Fruit fly (Drosophila melanogaster) whole organism, prepupa: ENCODE measurements around the gene CG3841.
A peak's percentile ranks its signal among the peaks of the same experiment; 100 is the strongest.

Experiments
- CG10631 ChIP-seq: fragments of 200-800 bp; sonication (Bioruptor generic); optimal IDR thresholded peaks from 2 replicates; lab custom pipeline; 2016; ENCODE audit warnings: missing biosample characterization, missing genetic modification characterization
- CG10669 ChIP-seq: fragments of 200-800 bp; sonication (Bioruptor generic); optimal IDR thresholded peaks from 3 replicates; lab custom pipeline; 2018; ENCODE audit warnings: missing biosample characterization, mild to moderate bottlenecking, missing genetic modification characterization, moderate library complexity
- CG11294 ChIP-seq: fragments of 200-800 bp; sonication (Bioruptor generic); IDR thresholded peaks from 2 replicates; pipeline ENCODE4 v1.3.6; 2022; ENCODE audit warnings: missing biosample characterization, missing genetic modification characterization
- CG15336 ChIP-seq: fragments of 200-800 bp; sonication (Bioruptor generic); IDR thresholded peaks from 2 replicates; pipeline ENCODE4 v1.3.6; 2022; ENCODE audit warnings: missing biosample characterization, missing genetic modification characterization
- CG1621 ChIP-seq: fragments of 200-800 bp; sonication (Bioruptor generic); optimal IDR thresholded peaks from 3 replicates; lab custom pipeline; 2018; ENCODE audit warnings: missing biosample characterization, mild to moderate bottlenecking, missing genetic modification characterization
- CG16779 ChIP-seq: fragments of 200-800 bp; sonication (Bioruptor generic); optimal IDR thresholded peaks from 3 replicates; lab custom pipeline; 2017; ENCODE audit warnings: missing biosample characterization, mild to moderate bottlenecking, missing genetic modification characterization
- CG3032 ChIP-seq: fragments of 200-800 bp; optimal IDR thresholded peaks from 2 replicates; lab custom pipeline; 2019; ENCODE audit warnings: missing biosample characterization, mild to moderate bottlenecking, missing genetic modification characterization, moderate library complexity
- CG31627 ChIP-seq: fragments of 200-800 bp; sonication (Bioruptor generic); optimal IDR thresholded peaks from 3 replicates; lab custom pipeline; 2016; ENCODE audit warnings: missing biosample characterization, missing genetic modification characterization
- CG32006 ChIP-seq: fragments of 200-800 bp; sonication (Bioruptor generic); optimal IDR thresholded peaks from 3 replicates; lab custom pipeline; 2017; ENCODE audit warnings: missing biosample characterization, mild to moderate bottlenecking, missing genetic modification characterization
- CG34406 ChIP-seq: fragments of 200-800 bp; sonication (Bioruptor generic); optimal IDR thresholded peaks from 3 replicates; lab custom pipeline; 2016; ENCODE audit warnings: missing biosample characterization, missing genetic modification characterization
- CG4318 ChIP-seq: fragments of 200-800 bp; sonication (Bioruptor generic); optimal IDR thresholded peaks from 3 replicates; lab custom pipeline; 2017; ENCODE audit warnings: missing biosample characterization, mild to moderate bottlenecking, missing genetic modification characterization
- CG6163 ChIP-seq: fragments of 200-800 bp; sonication (Bioruptor generic); IDR thresholded peaks from 3 replicates; pipeline ENCODE4 v1.3.6; 2022; ENCODE audit warnings: missing biosample characterization, missing genetic modification characterization
- CG6808 ChIP-seq: fragments of 200-800 bp; sonication (Bioruptor generic); optimal IDR thresholded peaks from 3 replicates; lab custom pipeline; 2017; ENCODE audit warnings: missing biosample characterization, missing genetic modification characterization, mild to moderate bottlenecking, moderate library complexity, missing genetic modification reagents
- CG7368 ChIP-seq: fragments of 200-800 bp; sonication (Bioruptor generic); optimal IDR thresholded peaks from 3 replicates; lab custom pipeline; 2016; ENCODE audit warnings: missing biosample characterization, missing genetic modification characterization
- CG8119 ChIP-seq: fragments of 200-800 bp; sonication (Bioruptor generic); IDR thresholded peaks from 3 replicates; pipeline ENCODE4 v1.3.6; 2022; ENCODE audit warnings: missing biosample characterization, missing genetic modification characterization
- CG8632 ChIP-seq: fragments of 200-800 bp; sonication (Bioruptor generic); optimal IDR thresholded peaks from 3 replicates; lab custom pipeline; 2016; ENCODE audit warnings: missing biosample characterization, missing genetic modification characterization
- CG9139 ChIP-seq: fragments of 200-800 bp; sonication (Bioruptor generic); optimal IDR thresholded peaks from 3 replicates; lab custom pipeline; 2017; ENCODE audit warnings: missing biosample characterization, mild to moderate bottlenecking, missing genetic modification characterization
- Eip75B ChIP-seq: fragments of 200-800 bp; sonication (Bioruptor generic); optimal IDR thresholded peaks from 3 replicates; lab custom pipeline; 2016; ENCODE audit warnings: missing biosample characterization, missing genetic modification characterization
- Eip78C ChIP-seq: fragments of 200-800 bp; sonication (Bioruptor generic); peaks from one replicate; lab custom pipeline; 2016; ENCODE audit warnings: missing biosample characterization, missing genetic modification characterization
- Eip93F ChIP-seq: fragments of 200-800 bp; sonication (Bioruptor generic); optimal IDR thresholded peaks from 2 replicates; lab custom pipeline; 2016; ENCODE audit warnings: missing biosample characterization, mild to moderate bottlenecking, missing genetic modification characterization
- Ets96B ChIP-seq: fragments of 200-800 bp; optimal IDR thresholded peaks from 2 replicates; lab custom pipeline; 2019; ENCODE audit warnings: missing biosample characterization, mild to moderate bottlenecking, missing genetic modification characterization, moderate library complexity
- Hr39 ChIP-seq: fragments of 200-800 bp; sonication (Bioruptor generic); optimal IDR thresholded peaks from 2 replicates; lab custom pipeline; 2016; ENCODE audit warnings: missing biosample characterization, missing genetic modification characterization
- Hr4 ChIP-seq: fragments of 200-800 bp; sonication (Bioruptor generic); optimal IDR thresholded peaks from 3 replicates; lab custom pipeline; 2016; ENCODE audit warnings: missing biosample characterization, missing genetic modification characterization
- Met ChIP-seq: fragments of 200-800 bp; sonication (Bioruptor generic); optimal IDR thresholded peaks from 3 replicates; lab custom pipeline; 2016; ENCODE audit warnings: missing biosample characterization, missing genetic modification characterization
- OdsH ChIP-seq: fragments of 200-800 bp; sonication (Bioruptor generic); optimal IDR thresholded peaks from 3 replicates; lab custom pipeline; 2016; ENCODE audit warnings: missing biosample characterization, missing genetic modification characterization
- Smox ChIP-seq: fragments of 200-800 bp; sonication (Bioruptor generic); optimal IDR thresholded peaks from 3 replicates; lab custom pipeline; 2016; ENCODE audit warnings: missing biosample characterization, missing genetic modification characterization
- achi ChIP-seq: fragments of 200-800 bp; sonication (Bioruptor generic); optimal IDR thresholded peaks from 3 replicates; lab custom pipeline; 2016; ENCODE audit warnings: missing biosample characterization, missing genetic modification characterization
- acj6 ChIP-seq: fragments of 200-800 bp; sonication (Bioruptor generic); optimal IDR thresholded peaks from 3 replicates; lab custom pipeline; 2016; ENCODE audit warnings: missing biosample characterization, missing genetic modification characterization
- dac ChIP-seq: fragments of 200-800 bp; sonication (Bioruptor generic); optimal IDR thresholded peaks from 2 replicates; lab custom pipeline; 2017; ENCODE audit warnings: missing biosample characterization, mild to moderate bottlenecking, missing genetic modification characterization
- eg ChIP-seq: fragments of 200-800 bp; sonication (Bioruptor generic); IDR thresholded peaks from 3 replicates; pipeline ENCODE4 v1.3.6; 2022; ENCODE audit warnings: missing biosample characterization, missing genetic modification characterization
- esn ChIP-seq: fragments of 200-800 bp; sonication (Bioruptor generic); optimal IDR thresholded peaks from 2 replicates; lab custom pipeline; 2016; ENCODE audit warnings: missing biosample characterization, mild to moderate bottlenecking, missing genetic modification characterization, moderate library complexity
- fd85E ChIP-seq: fragments of 200-800 bp; sonication (Bioruptor generic); optimal IDR thresholded peaks from 3 replicates; lab custom pipeline; 2016; ENCODE audit warnings: missing biosample characterization, missing genetic modification characterization
- fkh ChIP-seq: fragments of 200-800 bp; sonication (Bioruptor generic); optimal IDR thresholded peaks from 3 replicates; lab custom pipeline; 2017; ENCODE audit warnings: missing biosample characterization, mild to moderate bottlenecking, missing genetic modification characterization, moderate library complexity
- lz ChIP-seq: fragments of 200-800 bp; sonication (Bioruptor generic); optimal IDR thresholded peaks from 3 replicates; lab custom pipeline; 2016; ENCODE audit warnings: missing biosample characterization, missing genetic modification characterization
- net ChIP-seq: fragments of 200-800 bp; sonication (Bioruptor generic); optimal IDR thresholded peaks from 3 replicates; lab custom pipeline; 2016; ENCODE audit warnings: missing biosample characterization, missing genetic modification characterization
- pdm3 ChIP-seq: fragments of 200-800 bp; sonication (Bioruptor generic); optimal IDR thresholded peaks from 3 replicates; lab custom pipeline; 2016; ENCODE audit warnings: missing biosample characterization, missing genetic modification characterization
- spab ChIP-seq: fragments of 200-800 bp; sonication (Bioruptor generic); optimal IDR thresholded peaks from 2 replicates; lab custom pipeline; 2017; ENCODE audit warnings: missing biosample characterization, mild to moderate bottlenecking, missing genetic modification characterization, missing genetic modification reagents
- ss ChIP-seq, 2 experiments: fragments of 200-800 bp; sonication (Bioruptor generic); optimal IDR thresholded peaks; 2 replicates in 1 of 2; 3 replicates in 1 of 2; lab custom pipeline; 2017 to 2018; ENCODE audit warnings: mild to moderate bottlenecking in 2 of 2, missing biosample characterization in 2 of 2, missing genetic modification characterization in 2 of 2, moderate library complexity in 1 of 2
- svp ChIP-seq: fragments of 200-800 bp; sonication (Bioruptor generic); peaks from one replicate; lab custom pipeline; 2016; ENCODE audit warnings: missing biosample characterization, missing genetic modification characterization
- topi ChIP-seq: fragments of 200-800 bp; sonication (Bioruptor generic); optimal IDR thresholded peaks from 3 replicates; lab custom pipeline; 2016; ENCODE audit warnings: missing biosample characterization, missing genetic modification characterization
- vri ChIP-seq: fragments of 200-800 bp; sonication (Bioruptor generic); optimal IDR thresholded peaks from 3 replicates; lab custom pipeline; 2016; ENCODE audit warnings: missing biosample characterization, mild to moderate bottlenecking, missing genetic modification characterization

The CG3841 gene

DNA sequence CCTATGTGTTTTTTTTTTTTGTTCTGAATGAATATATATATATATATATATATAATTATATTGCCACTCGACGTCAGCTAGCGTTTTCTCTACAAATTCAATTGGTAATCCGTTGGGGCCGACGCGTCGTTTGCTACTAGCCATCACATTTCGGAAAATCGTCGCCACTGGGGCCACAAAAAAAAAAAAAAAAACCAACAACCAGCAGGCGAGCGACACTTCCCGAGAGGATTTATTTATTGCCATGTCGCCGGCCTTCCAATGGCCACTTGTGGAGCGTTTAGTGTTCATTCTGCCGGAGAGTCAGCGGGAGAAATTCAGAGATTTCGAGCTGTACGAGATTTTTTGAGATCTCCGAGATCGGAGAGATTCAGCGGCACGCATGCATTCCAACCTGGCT is 38.4 kb upstream of the CG3841 start:
- TF ChIP-seq eg (GFP tag; lab: Robert Waterston, UW) (peak; percentile 56; the same call in 1 of the 3 replicates), CG15336 (peak; percentile 64), CG7368 (GFP tag; lab: Kevin White, UChicago) (no peak)

DNA sequence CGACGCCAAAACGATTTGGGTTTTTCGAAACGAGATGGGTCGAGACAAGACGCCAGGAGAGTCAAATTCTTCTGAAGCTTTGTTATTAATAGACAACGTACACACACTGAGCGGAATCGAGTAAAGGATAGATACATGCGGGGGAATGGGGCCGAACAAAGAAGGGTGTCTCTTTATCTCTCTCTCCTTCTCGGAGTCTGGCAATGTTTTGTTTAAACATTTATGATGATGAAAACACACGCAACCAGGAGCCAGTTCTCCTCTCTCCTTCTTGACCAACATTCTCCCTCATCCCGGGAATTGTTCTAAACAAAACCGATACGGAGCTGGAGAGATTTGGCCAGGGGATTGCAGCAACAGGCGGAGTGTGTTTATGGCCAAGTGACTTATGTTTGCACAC is 31.4 kb upstream of the CG3841 start:
- TF ChIP-seq dac (no peak), fkh (GFP tag; lab: Kevin White, UChicago) (no peak), esn (no peak), OdsH (no peak), CG6163 (GFP tag; lab: Robert Waterston, UW) (no peak), CG6808 (no peak), CG16779 (tag; lab: Kevin White, UChicago) (no peak), Smox (GFP tag; lab: Kevin White, UChicago) (no peak), fd85E (no peak), CG10631 (GFP tag; lab: Kevin White, UChicago) (no peak), Met (GFP tag; lab: Kevin White, UChicago) (no peak), CG31627 (GFP tag; lab: Kevin White, UChicago) (no peak)

dm6 chr2L:9560045-9560587 is 29.2 kb upstream of the CG3841 start:
- TF ChIP-seq CG9139 (GFP tag; lab: Kevin White, UChicago) (no peak), CG6163 (GFP tag; lab: Robert Waterston, UW) (0 out of 3 replicates have a peak, but pooled peaks have one; percentile 25), CG6808 (no peak), Ets96B (tag; lab: Kevin White, UChicago) (no peak), CG31627 (GFP tag; lab: Kevin White, UChicago) (no peak), eg (GFP tag; lab: Robert Waterston, UW) (peak; percentile 27; the same call in 1 of the 3 replicates)

DNA sequence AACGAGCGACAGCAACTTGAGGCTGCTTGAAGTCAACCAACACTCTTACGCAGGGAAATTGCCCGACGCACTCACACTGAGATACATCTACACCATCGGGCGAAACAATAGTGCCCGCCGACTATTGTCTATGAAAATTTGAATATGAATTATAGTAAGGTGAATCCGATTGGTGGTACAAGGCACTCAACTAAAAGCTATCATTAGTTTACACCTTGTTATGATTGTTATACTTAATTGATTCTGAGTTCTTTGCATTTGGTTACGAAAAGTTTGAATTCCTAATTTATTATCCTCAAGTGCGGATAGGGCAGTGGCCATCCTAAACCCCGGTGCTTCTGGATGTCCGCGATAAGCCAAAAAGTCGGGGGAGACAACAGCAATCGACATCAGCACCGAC is 26.6 kb upstream of the CG3841 start:
- TF ChIP-seq vri (GFP tag; lab: Kevin White, UChicago) (no peak), CG31627 (GFP tag; lab: Kevin White, UChicago) (no peak), CG8119 (0 out of 3 replicates have a peak, but pooled peaks have one; percentile 21), CG8632 (GFP tag; lab: Kevin White, UChicago) (no peak), CG7368 (GFP tag; lab: Kevin White, UChicago) (no peak), net (GFP tag; lab: Kevin White, UChicago) (no peak), esn (no peak), Eip78C (GFP tag; lab: Kevin White, UChicago) (peak; percentile 66), ss (GFP tag; optimal IDR thresholded peaks at IDR 0.05; lab: Kevin White, UChicago) (no peak), Hr4 (GFP tag; lab: Kevin White, UChicago) (no peak), acj6 (no peak), achi (GFP tag; lab: Kevin White, UChicago) (peak; percentile 13), dac (no peak), Ets96B (tag; lab: Kevin White, UChicago) (no peak)

dm6 chr2L:9564527-9564926 is 24.7 kb upstream of the CG3841 start:
- TF ChIP-seq CG8119 = peak; percentile 84
- TF ChIP-seq Eip75B (GFP tag; lab: Kevin White, UChicago) = peak; percentile 15
- peak; percentile 80 for TF ChIP-seq CG32006
- peak; percentile 41 for TF ChIP-seq esn
- TF ChIP-seq CG11294 (GFP tag; lab: Robert Waterston, UW) = peak; percentile 54; the same call in 1 of the 2 replicates
- TF ChIP-seq CG15336 = peak; percentile 85
- no peak for TF ChIP-seq ss (GFP tag; optimal IDR thresholded peaks at IDR 0.05; lab: Kevin White, UChicago)
- peak; percentile 13 for TF ChIP-seq CG34406 (GFP tag; lab: Kevin White, UChicago)
- TF ChIP-seq CG10631 (GFP tag; lab: Kevin White, UChicago) = peak; percentile 50
- no peak for TF ChIP-seq svp
- TF ChIP-seq CG7368 (GFP tag; lab: Kevin White, UChicago) = no peak
- peak; percentile 52; the same call in 2 of the 3 replicates for TF ChIP-seq eg (GFP tag; lab: Robert Waterston, UW)
- TF ChIP-seq CG6163 (GFP tag; lab: Robert Waterston, UW) = peak; percentile 52
- peak; percentile 31 for TF ChIP-seq net (GFP tag; lab: Kevin White, UChicago)
- no peak for TF ChIP-seq Hr39 (GFP tag; lab: Kevin White, UChicago)
- TF ChIP-seq spab (GFP tag; lab: Kevin White, UChicago) = peak; percentile 1
- TF ChIP-seq CG4318 (GFP tag; lab: Kevin White, UChicago) = peak; percentile 64
- TF ChIP-seq Ets96B (tag; lab: Kevin White, UChicago) = peak; percentile 31
- TF ChIP-seq Eip93F = no peak
- TF ChIP-seq CG10669 (GFP tag; lab: Kevin White, UChicago) = peak; percentile 14
- peak; percentile 29 for TF ChIP-seq topi (GFP tag; lab: Kevin White, UChicago)
- TF ChIP-seq CG31627 (GFP tag; lab: Kevin White, UChicago) = no peak
- TF ChIP-seq CG1621 = no peak
- peak; percentile 44 for TF ChIP-seq pdm3 (GFP tag; lab: Kevin White, UChicago)
- no peak for TF ChIP-seq CG16779 (tag; lab: Kevin White, UChicago)
- TF ChIP-seq lz (GFP tag; lab: Kevin White, UChicago) = peak; percentile 8
- peak; percentile 24 for TF ChIP-seq CG3032 (tag; lab: Kevin White, UChicago)
